Fruit fly (Drosophila melanogaster) whole organism, adult: ENCODE measurements around the gene CG7695.

Source experiments
- CG11617 ChIP-seq: fragments of 200-800 bp; sonication (Bioruptor generic); optimal IDR thresholded peaks from 2 replicates; lab custom pipeline; 2017; ENCODE audit warnings: mild to moderate bottlenecking, missing biosample characterization, missing genetic modification reagents, missing genetic modification characterization
- CG12768 ChIP-seq: fragments of 200-800 bp; sonication (Bioruptor generic); optimal IDR thresholded peaks from 2 replicates; lab custom pipeline; 2017; ENCODE audit warnings: missing biosample characterization, missing genetic modification characterization, mild to moderate bottlenecking, moderate library complexity, missing genetic modification reagents
- CG14711 ChIP-seq: fragments of 200-800 bp; sonication (Bioruptor generic); optimal IDR thresholded peaks from 2 replicates; lab custom pipeline; 2018; ENCODE audit warnings: missing biosample characterization, mild to moderate bottlenecking, missing genetic modification characterization, moderate library complexity
- CG1620 ChIP-seq: fragments of 200-800 bp; sonication (Bioruptor generic); optimal IDR thresholded peaks from 2 replicates; lab custom pipeline; 2016; ENCODE audit warnings: missing biosample characterization, missing genetic modification characterization
- CG33017 ChIP-seq: fragments of 200-800 bp; sonication (Bioruptor generic); optimal IDR thresholded peaks from 2 replicates; lab custom pipeline; 2018; ENCODE audit warnings: missing biosample characterization, mild to moderate bottlenecking, missing genetic modification characterization, moderate library complexity
- CG5204 ChIP-seq: fragments of 200-800 bp; sonication (Bioruptor generic); optimal IDR thresholded peaks from 2 replicates; lab custom pipeline; 2016; ENCODE audit warnings: missing biosample characterization, missing genetic modification characterization
- Hr96 ChIP-seq: fragments of 200-800 bp; sonication (Bioruptor generic); optimal IDR thresholded peaks from 2 replicates; lab custom pipeline; 2016; ENCODE audit warnings: missing biosample characterization, missing genetic modification characterization
- Mnt ChIP-seq: fragments of 200-800 bp; sonication (Bioruptor generic); optimal IDR thresholded peaks from 2 replicates; lab custom pipeline; 2016; ENCODE audit warnings: missing biosample characterization, mild to moderate bottlenecking, missing genetic modification characterization
- bab1 ChIP-seq: fragments of 200-800 bp; sonication (Bioruptor generic); optimal IDR thresholded peaks from 3 replicates; lab custom pipeline; 2019; ENCODE audit warnings: missing biosample characterization, mild to moderate bottlenecking, missing genetic modification characterization, moderate library complexity
- kay ChIP-seq: fragments of 200-800 bp; sonication (Bioruptor generic); peaks from one replicate; lab custom pipeline; 2016; ENCODE audit warnings: missing biosample characterization, missing genetic modification characterization, borderline replicate concordance
- tj ChIP-seq: fragments of 200-800 bp; sonication (Bioruptor generic); optimal IDR thresholded peaks from 3 replicates; lab custom pipeline; 2017; ENCODE audit warnings: missing biosample characterization, mild to moderate bottlenecking, missing genetic modification characterization, moderate library complexity
- toe ChIP-seq: fragments of 200-800 bp; sonication (Bioruptor generic); optimal IDR thresholded peaks from 2 replicates; lab custom pipeline; 2016; ENCODE audit warnings: missing biosample characterization, missing genetic modification characterization

DNA sequence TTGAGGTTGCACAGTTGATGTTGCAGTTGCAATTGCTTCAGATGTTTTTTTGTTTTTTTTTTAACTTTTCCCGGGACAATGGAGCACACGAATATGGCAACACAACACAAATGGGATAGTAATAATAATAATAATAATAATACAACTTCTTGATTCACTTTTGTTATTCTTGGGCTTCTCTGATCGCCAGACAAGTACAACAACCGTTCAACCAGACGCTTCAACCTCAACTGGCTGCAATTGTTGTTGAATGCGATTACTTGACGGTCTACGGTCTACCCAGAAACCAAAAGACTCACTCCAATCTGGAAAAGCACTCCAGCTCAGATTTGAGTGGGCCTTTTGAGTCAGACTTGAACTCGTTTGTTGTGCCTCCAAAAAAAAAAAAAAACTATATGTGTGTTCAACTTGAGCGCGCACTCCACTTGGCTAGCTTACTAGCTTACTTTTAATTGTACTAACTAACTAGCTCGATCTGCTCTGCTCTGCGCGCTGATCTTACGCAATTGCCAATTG is 24.0 kb upstream of the CG7695 start, which contains the start of gene CG14301:
- TF ChIP-seq CG33017 (tag; lab: Kevin White, UChicago) (no peak), CG11617 (GFP tag; lab: Kevin White, UChicago) (no peak), Mnt (GFP tag; lab: Kevin White, UChicago) (no peak), kay (GFP tag; lab: Kevin White, UChicago) (no peak), Hr96 (no peak), CG5204 (GFP tag; lab: Kevin White, UChicago) (no peak), CG12768 (GFP tag; lab: Kevin White, UChicago) (no peak), bab1 (GFP tag; lab: Kevin White, UChicago) (no peak), tj (GFP tag; lab: Kevin White, UChicago) (no peak), CG14711 (tag; lab: Kevin White, UChicago) (no peak), CG1620 (GFP tag; lab: Kevin White, UChicago) (no peak), toe (GFP tag; lab: Kevin White, UChicago) (no peak)
